Worm (Caenorhabditis elegans) whole organism, L2 larva: ENCODE measurements around the gene nhr-46.

ENCODE experiments used
- C34F6.9 ChIP-seq: fragments of 150-350 bp; optimal IDR thresholded peaks from 2 replicates; lab custom pipeline; 2014; ENCODE audit warnings: missing biosample characterization, missing genetic modification characterization
- F13H6.1 ChIP-seq: sonication (generic microtip); optimal IDR thresholded peaks from 2 replicates; lab custom pipeline; 2016; ENCODE audit warnings: missing genetic modification characterization, missing compliant biosample characterization
- ZK546.5 ChIP-seq: sonication (generic microtip); optimal IDR thresholded peaks from 2 replicates; lab custom pipeline; 2017; ENCODE audit warnings: missing biosample characterization, missing genetic modification characterization
- alr-1 ChIP-seq: fragments of 150-350 bp; optimal IDR thresholded peaks from 2 replicates; lab custom pipeline; 2014; ENCODE audit warnings: missing biosample characterization, missing genetic modification characterization
- aly-2 ChIP-seq: fragments of 150-350 bp; optimal IDR thresholded peaks from 2 replicates; lab custom pipeline; 2014; ENCODE audit warnings: missing biosample characterization, missing genetic modification characterization
- ama-1 ChIP-seq: fragments of 150-350 bp; optimal IDR thresholded peaks from 2 replicates; lab custom pipeline; 2018; ENCODE audit warnings: inconsistent platforms
- blmp-1 ChIP-seq: sonication (generic microtip); optimal IDR thresholded peaks from 2 replicates; lab custom pipeline; 2017; ENCODE audit warnings: missing genetic modification characterization, mild to moderate bottlenecking, missing compliant biosample characterization, antibody characterized with exemption, moderate library complexity; ENCODE audit not compliant: insufficient read depth
- ceh-82 ChIP-seq: fragments of 150-350 bp; optimal IDR thresholded peaks from 2 replicates; lab custom pipeline; 2014; ENCODE audit warnings: missing biosample characterization, missing genetic modification characterization
- crh-2 ChIP-seq: sonication (generic microtip); optimal IDR thresholded peaks from 2 replicates; lab custom pipeline; 2017; ENCODE audit warnings: missing biosample characterization, missing genetic modification characterization
- dmd-4 ChIP-seq: sonication (generic microtip); optimal IDR thresholded peaks from 2 replicates; lab custom pipeline; 2017; ENCODE audit warnings: missing biosample characterization, missing genetic modification characterization
- egl-27 ChIP-seq: sonication (generic microtip); optimal IDR thresholded peaks from 3 replicates; lab custom pipeline; 2017; ENCODE audit warnings: missing biosample characterization, missing genetic modification reagents, missing genetic modification characterization
- elt-1 ChIP-seq: fragments of 150-350 bp; optimal IDR thresholded peaks from 2 replicates; lab custom pipeline; 2014; ENCODE audit warnings: missing biosample characterization, missing genetic modification characterization
- elt-3 ChIP-seq: sonication (generic microtip); optimal IDR thresholded peaks from 2 replicates; lab custom pipeline; 2017; ENCODE audit warnings: missing biosample characterization, missing genetic modification characterization
- fos-1 ChIP-seq: fragments of 150-350 bp; optimal IDR thresholded peaks from 2 replicates; lab custom pipeline; 2014; ENCODE audit warnings: missing biosample characterization, missing genetic modification characterization
- lin-13 ChIP-seq: fragments of 150-350 bp; optimal IDR thresholded peaks from 2 replicates; lab custom pipeline; 2014; ENCODE audit warnings: missing biosample characterization, missing genetic modification reagents, missing genetic modification characterization
- lin-39 ChIP-seq: fragments of 150-350 bp; optimal IDR thresholded peaks from 2 replicates; lab custom pipeline; 2014; ENCODE audit warnings: missing biosample characterization, missing genetic modification reagents, missing genetic modification characterization
- lsy-2 ChIP-seq, 2 experiments: fragments of 150-350 bp in 1 of 2; sonication (generic microtip) in 1 of 2; optimal IDR thresholded peaks; 2 replicates each; lab custom pipeline; 2014 to 2017; ENCODE audit warnings: missing biosample characterization in 2 of 2, missing genetic modification characterization in 2 of 2
- mab-5 ChIP-seq: fragments of 150-350 bp; optimal IDR thresholded peaks from 2 replicates; lab custom pipeline; 2014; ENCODE audit warnings: missing biosample characterization, missing genetic modification characterization
- mbf-1 ChIP-seq: sonication (generic microtip); optimal IDR thresholded peaks from 2 replicates; lab custom pipeline; 2017; ENCODE audit warnings: missing biosample characterization, missing genetic modification characterization
- mdl-1 ChIP-seq, 2 experiments: fragments of 150-350 bp in 1 of 2; sonication (generic microtip) in 1 of 2; optimal IDR thresholded peaks; 2 replicates each; lab custom pipeline; 2017; ENCODE audit warnings: missing biosample characterization in 2 of 2, missing genetic modification characterization in 2 of 2
- nhr-10 ChIP-seq: sonication (generic microtip); optimal IDR thresholded peaks from 2 replicates; lab custom pipeline; 2017; ENCODE audit warnings: missing biosample characterization, missing genetic modification characterization
- nhr-11 ChIP-seq: fragments of 150-350 bp; optimal IDR thresholded peaks from 2 replicates; lab custom pipeline; 2014; ENCODE audit warnings: missing biosample characterization, missing genetic modification characterization
- nhr-12 ChIP-seq: fragments of 150-350 bp; optimal IDR thresholded peaks from 2 replicates; lab custom pipeline; 2014; ENCODE audit warnings: missing biosample characterization, missing genetic modification characterization
- nhr-129 ChIP-seq: fragments of 150-350 bp; optimal IDR thresholded peaks from 2 replicates; lab custom pipeline; 2014; ENCODE audit warnings: missing biosample characterization, missing genetic modification characterization
- nhr-21 ChIP-seq: fragments of 150-350 bp; optimal IDR thresholded peaks from 2 replicates; lab custom pipeline; 2014; ENCODE audit warnings: missing biosample characterization, missing genetic modification characterization
- nhr-23 ChIP-seq: fragments of 150-350 bp; optimal IDR thresholded peaks from 2 replicates; lab custom pipeline; 2014; ENCODE audit warnings: missing biosample characterization, missing genetic modification reagents, missing genetic modification characterization
- nhr-25 ChIP-seq: fragments of 150-350 bp; sonication (generic microtip); optimal IDR thresholded peaks from 3 replicates; lab custom pipeline; 2014; ENCODE audit warnings: missing biosample characterization, missing genetic modification characterization
- nhr-6 ChIP-seq: fragments of 150-350 bp; optimal IDR thresholded peaks from 2 replicates; lab custom pipeline; 2014; ENCODE audit warnings: missing biosample characterization, missing genetic modification characterization
- peb-1 ChIP-seq: fragments of 150-350 bp; optimal IDR thresholded peaks from 2 replicates; lab custom pipeline; 2014; ENCODE audit warnings: missing biosample characterization, missing genetic modification characterization
- sem-4 ChIP-seq: fragments of 150-350 bp; optimal IDR thresholded peaks from 2 replicates; lab custom pipeline; 2014; ENCODE audit warnings: missing biosample characterization, missing genetic modification reagents, missing genetic modification characterization
- skn-1 ChIP-seq: sonication (generic microtip); optimal IDR thresholded peaks from 2 replicates; lab custom pipeline; 2017; ENCODE audit warnings: missing biosample characterization, missing genetic modification characterization
- sma-3 ChIP-seq: sonication (generic microtip); optimal IDR thresholded peaks from 2 replicates; lab custom pipeline; 2016; ENCODE audit warnings: missing genetic modification reagents, missing genetic modification characterization, missing compliant biosample characterization
- sma-9 ChIP-seq, 2 experiments: fragments of 150-350 bp in 1 of 2; sonication (generic microtip) in 1 of 2; optimal IDR thresholded peaks; 2 replicates each; lab custom pipeline; 2014 to 2016; ENCODE audit warnings: missing genetic modification characterization in 2 of 2, mild to moderate bottlenecking in 1 of 2, missing biosample characterization in 1 of 2, missing compliant biosample characterization in 1 of 2, missing genetic modification reagents in 1 of 2, moderate library complexity in 1 of 2
- unc-39 ChIP-seq: fragments of 150-350 bp; optimal IDR thresholded peaks from 2 replicates; lab custom pipeline; 2014; ENCODE audit warnings: missing biosample characterization, missing genetic modification characterization
- unc-55 ChIP-seq: fragments of 150-350 bp; sonication (generic microtip); optimal IDR thresholded peaks from 3 replicates; lab custom pipeline; 2014; ENCODE audit warnings: missing biosample characterization, missing genetic modification reagents, missing genetic modification characterization
- unc-62 ChIP-seq: fragments of 150-350 bp; optimal IDR thresholded peaks from 2 replicates; lab custom pipeline; 2014; ENCODE audit warnings: missing biosample characterization, missing genetic modification reagents, missing genetic modification characterization
- zag-1 ChIP-seq: fragments of 150-350 bp; optimal IDR thresholded peaks from 2 replicates; lab custom pipeline; 2014; ENCODE audit warnings: missing biosample characterization, missing genetic modification characterization
- ztf-1 ChIP-seq: fragments of 200-800 bp; sonication (Bioruptor generic); conservative IDR thresholded peaks from 2 replicates; pipeline ENCODE4 v1.3.6; 2022; ENCODE audit warnings: missing genetic modification characterization, missing compliant biosample characterization
- ztf-11 ChIP-seq: sonication (generic microtip); optimal IDR thresholded peaks from 2 replicates; lab custom pipeline; 2017; ENCODE audit warnings: missing biosample characterization, missing genetic modification characterization
- ztf-4 ChIP-seq: fragments of 150-350 bp; optimal IDR thresholded peaks from 2 replicates; lab custom pipeline; 2014; ENCODE audit warnings: missing biosample characterization, missing genetic modification characterization

Gene nhr-46

DNA sequence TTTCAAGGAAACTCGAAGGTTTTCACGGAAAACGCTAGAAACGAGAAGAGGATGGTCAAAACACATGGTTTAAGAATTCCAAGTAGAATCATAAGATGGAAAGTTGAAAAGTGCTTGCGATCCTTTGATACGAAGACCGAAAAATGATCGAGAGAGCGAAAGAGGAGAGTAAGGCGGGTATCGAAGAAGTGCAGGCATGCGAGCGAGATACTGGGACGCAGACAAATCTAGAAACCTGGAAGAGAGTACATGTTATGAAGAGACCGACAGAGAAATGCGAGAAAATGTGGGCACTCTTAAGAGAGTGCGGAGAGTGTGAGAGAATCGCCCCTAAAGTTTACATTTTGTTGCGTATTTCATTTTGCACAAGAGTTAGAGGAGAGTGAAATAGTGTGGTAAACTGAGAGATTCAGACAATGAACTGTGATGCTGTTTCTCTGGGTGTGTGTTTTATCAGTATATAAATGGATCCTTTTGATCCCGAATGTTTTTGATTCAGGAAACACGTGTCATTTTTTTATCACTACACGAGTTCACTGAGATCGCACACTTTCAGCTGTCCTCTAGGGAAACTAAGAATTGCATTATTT lies 3.6 kb downstream of the nhr-46 start (continued):
- TF ChIP-seq skn-1 (tag; lab: Kevin White, UChicago) (no peak), mbf-1 (tag; lab: Kevin White, UChicago) (no peak), lsy-2 (tag; optimal IDR thresholded peaks at IDR 0.05; lab: Kevin White, UChicago) (peak; percentile 13 to 81), sma-3 (GFP tag; lab: Kevin White, UChicago) (peak; percentile 81), F13H6.1 (peak; percentile 96), nhr-12 (tag; lab: Kevin White, UChicago) (no peak), nhr-23 (tag; lab: Kevin White, UChicago) (no peak), crh-2 (peak; percentile 84), nhr-21 (tag; lab: Kevin White, UChicago) (peak; percentile 90), zag-1 (tag; lab: Kevin White, UChicago) (no peak), elt-1 (no peak), ama-1 (lab: Kevin White, UChicago) (peak; percentile 33), unc-62 (GFP tag; lab: Kevin White, UChicago) (no peak), nhr-10 (tag; lab: Kevin White, UChicago) (no peak), ztf-1 (no peak), unc-39 (tag; lab: Kevin White, UChicago) (no peak), ZK546.5 (tag; lab: Kevin White, UChicago) (no peak), alr-1 (tag; lab: Kevin White, UChicago) (no peak), mab-5 (tag; lab: Kevin White, UChicago) (no peak), aly-2 (tag; lab: Kevin White, UChicago) (no peak), lin-39 (tag; lab: Kevin White, UChicago) (no peak), sem-4 (tag; lab: Kevin White, UChicago) (peak; percentile 91), ztf-4 (tag; lab: Kevin White, UChicago) (peak; percentile 71), peb-1 (tag; lab: Kevin White, UChicago) (no peak), lin-13 (peak; percentile 69), nhr-11 (tag; lab: Kevin White, UChicago) (no peak), fos-1 (tag; lab: Kevin White, UChicago) (peak; percentile 60)
- TF ChIP-seq, all 48 proteins: peak for 22

DNA sequence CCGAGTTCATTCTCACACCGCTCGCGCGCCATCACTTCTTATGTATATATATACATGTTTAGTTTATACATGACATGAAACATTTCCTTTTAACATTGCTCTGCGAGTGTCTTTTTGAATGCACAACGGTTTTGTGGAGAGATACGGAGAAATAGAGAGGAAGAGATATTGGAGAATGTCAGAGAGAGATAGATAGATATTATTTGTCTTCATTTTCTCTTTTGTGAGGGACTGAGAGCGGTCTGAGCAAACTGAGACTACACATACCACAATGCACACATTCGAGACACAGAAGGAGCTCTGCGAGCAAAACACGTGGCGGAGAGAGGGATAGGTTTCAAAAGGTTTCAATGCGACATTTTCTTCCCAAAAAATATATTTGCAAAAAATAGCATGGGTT lies 4.4 kb downstream of the nhr-46 start:
- TF ChIP-seq elt-1 (no peak), F13H6.1 (peak; percentile 80), C34F6.9 (peak; percentile 47), lsy-2 (tag; optimal IDR thresholded peaks at IDR 0.05; lab: Kevin White, UChicago) (peak in 1 of 2 experiments; percentile 45), egl-27 (tag; lab: Kevin White, UChicago) (peak; percentile 46), sma-9 (GFP tag; optimal IDR thresholded peaks at IDR 0.05; lab: Kevin White, UChicago) (peak; percentile 69), sma-9 (tag; optimal IDR thresholded peaks at IDR 0.05; lab: Kevin White, UChicago) (no peak), aly-2 (tag; lab: Kevin White, UChicago) (no peak), mdl-1 (tag; optimal IDR thresholded peaks at IDR 0.05; lab: Kevin White, UChicago) (peak; percentile 17 to 76), nhr-129 (tag; lab: Kevin White, UChicago) (peak; percentile 73)

ce11 chrIV:5752704-5753103 lies 5.0 kb downstream of the nhr-46 start:
- TF ChIP-seq nhr-25 (tag; lab: Kevin White, UChicago) (peak; percentile 57), unc-55 (no peak), blmp-1 (tag; lab: Kevin White, UChicago) (no peak)

DNA sequence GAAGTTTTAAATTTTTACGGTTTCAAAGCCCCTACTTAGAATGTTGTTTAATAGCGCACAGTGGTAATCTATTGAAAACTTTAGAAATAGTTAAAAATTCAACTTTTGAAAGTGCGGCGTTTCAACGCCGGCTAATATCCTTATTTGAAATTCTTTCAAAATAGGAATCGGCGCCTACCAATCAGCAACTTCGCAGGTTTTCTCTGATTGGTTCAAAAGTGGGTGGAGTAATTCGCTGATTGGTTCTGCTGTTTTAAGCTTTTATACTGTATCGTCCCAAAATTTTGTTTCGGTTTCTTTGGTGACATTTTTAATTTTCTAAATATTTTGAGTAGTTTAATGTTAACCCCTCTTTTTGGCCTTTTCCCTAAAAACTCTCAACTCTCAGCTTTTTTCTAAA lies 5.7 kb downstream of the nhr-46 start:
- TF ChIP-seq peb-1 (tag; lab: Kevin White, UChicago) (no peak), elt-3 (tag; lab: Kevin White, UChicago) (no peak), fos-1 (tag; lab: Kevin White, UChicago) (no peak), ztf-11 (tag; lab: Kevin White, UChicago) (no peak), ceh-82 (no peak), ZK546.5 (tag; lab: Kevin White, UChicago) (no peak), nhr-6 (no peak), crh-2 (no peak), unc-62 (GFP tag; lab: Kevin White, UChicago) (no peak), sma-9 (GFP tag; optimal IDR thresholded peaks at IDR 0.05; lab: Kevin White, UChicago) (no peak), sma-9 (tag; optimal IDR thresholded peaks at IDR 0.05; lab: Kevin White, UChicago) (no peak), dmd-4 (tag; lab: Kevin White, UChicago) (no peak), sma-3 (GFP tag; lab: Kevin White, UChicago) (no peak), skn-1 (tag; lab: Kevin White, UChicago) (no peak), mdl-1 (tag; optimal IDR thresholded peaks at IDR 0.05; lab: Kevin White, UChicago) (no peak), nhr-10 (tag; lab: Kevin White, UChicago) (no peak)
